Worm (Caenorhabditis elegans): Measurements from ENCODE around the gene kqt-2.

The kqt-2 gene

ce11 chrX:8238639-8239055 lies 7.5 kb downstream of the kqt-2 start (continued):
- peak; percentile 22; the same call in 1 of the 2 replicates for TF ChIP-seq ceh-88 (GFP tag; IDR thresholded peaks at IDR 0.05)

ce11 chrX:8236515-8236914 lies 9.7 kb downstream of the kqt-2 start:
- no peak for TF ChIP-seq snpc-4 (tag; optimal IDR thresholded peaks at IDR 0.05)
- no peak for TF ChIP-seq efl-3 (GFP tag; optimal IDR thresholded peaks at IDR 0.05)
- TF ChIP-seq nhr-28 (tag; optimal IDR thresholded peaks at IDR 0.05): no peak
- TF ChIP-seq pag-3 (tag; optimal IDR thresholded peaks at IDR 0.05; ENCODE audit: borderline replicate concordance, insufficient read depth): no peak
- TF ChIP-seq elt-3 (tag; optimal IDR thresholded peaks at IDR 0.05): peak in 1 of 6 experiments; percentile 25
- TF ChIP-seq nhr-12 (tag; optimal IDR thresholded peaks at IDR 0.05): no peak
- TF ChIP-seq lin-35 (GFP tag; optimal IDR thresholded peaks at IDR 0.05): peak in 1 of 2 experiments; percentile 43
- TF ChIP-seq nhr-77 (tag; optimal IDR thresholded peaks at IDR 0.05): no peak
- no peak for TF ChIP-seq C16A3.4 (tag; optimal IDR thresholded peaks at IDR 0.05)
- no peak for TF ChIP-seq nhr-11 (tag; optimal IDR thresholded peaks at IDR 0.05)
- no peak for TF ChIP-seq fkh-10 (GFP tag; optimal IDR thresholded peaks at IDR 0.05)
- TF ChIP-seq nhr-237 (tag; optimal IDR thresholded peaks at IDR 0.05): no peak
- TF ChIP-seq nhr-76 (tag; optimal IDR thresholded peaks at IDR 0.05): no peak
- no peak for TF ChIP-seq efl-1 (optimal IDR thresholded peaks at IDR 0.05)
- TF ChIP-seq efl-1 (GFP tag; optimal IDR thresholded peaks at IDR 0.05 in 1 of 2): no peak
- TF ChIP-seq lsy-2 (tag; optimal IDR thresholded peaks at IDR 0.05): no peak
- no peak for TF ChIP-seq tbx-2 (tag; optimal IDR thresholded peaks at IDR 0.05)
- no peak for TF ChIP-seq sup-37 (GFP tag; optimal IDR thresholded peaks at IDR 0.05)
- no peak for TF ChIP-seq skn-1 (tag; optimal IDR thresholded peaks at IDR 0.05)

ce11 chrX:8235994-8236393 lies 10.2 kb downstream of the kqt-2 start, which contains the start of gene M60.4:
Gene M60.4 (minus strand): TSS chrX:8236314.
- TF ChIP-seq egl-27 (tag; optimal IDR thresholded peaks at IDR 0.05): no peak
- no peak for TF ChIP-seq zag-1 (tag; optimal IDR thresholded peaks at IDR 0.05)
- TF ChIP-seq lin-39 (tag; optimal IDR thresholded peaks at IDR 0.05): no peak
- TF ChIP-seq aha-1 (tag; optimal IDR thresholded peaks at IDR 0.05): no peak
- TF ChIP-seq hpl-2 (GFP tag; optimal IDR thresholded peaks at IDR 0.05): no peak
- TF ChIP-seq F16B12.6 (tag; optimal IDR thresholded peaks at IDR 0.05): no peak
- peak in 2 of 3 experiments; percentile 34 to 59 for TF ChIP-seq ceh-82 (tag; optimal IDR thresholded peaks at IDR 0.05)
- no peak for TF ChIP-seq pqm-1 (tag; optimal IDR thresholded peaks at IDR 0.05)
- TF ChIP-seq C16A3.4 (tag; optimal IDR thresholded peaks at IDR 0.05): peak; percentile 42
- TF ChIP-seq ets-5 (GFP tag; IDR thresholded peaks at IDR 0.05): no peak
- peak; percentile 89 for TF ChIP-seq grh-1 (GFP tag; IDR thresholded peaks at IDR 0.05)
- peak; percentile 89 for TF ChIP-seq vab-15 (tag; optimal IDR thresholded peaks at IDR 0.05)
- no peak for TF ChIP-seq unc-86 (tag; optimal IDR thresholded peaks at IDR 0.05)
- peak in 1 of 2 experiments; percentile 95 for TF ChIP-seq mdl-1 (tag; optimal IDR thresholded peaks at IDR 0.05)
- no peak for TF ChIP-seq Y116A8C.19 (tag; optimal IDR thresholded peaks at IDR 0.05; ENCODE audit: borderline replicate concordance)
- TF ChIP-seq fkh-10 (GFP tag; optimal IDR thresholded peaks at IDR 0.05): no peak
- peak; percentile 57 for TF ChIP-seq dsc-1 (tag; optimal IDR thresholded peaks at IDR 0.05)
- peak; percentile 90 for TF ChIP-seq snu-23 (GFP tag; optimal IDR thresholded peaks at IDR 0.05)
- TF ChIP-seq elt-3 (tag; optimal IDR thresholded peaks at IDR 0.05): peak in 4 of 6 experiments; percentile 71 to 84 (median 77)
- no peak for TF ChIP-seq hlh-17 (GFP tag; optimal IDR thresholded peaks at IDR 0.05; ENCODE audit: borderline replicate concordance)
- TF ChIP-seq nhr-19 (GFP tag; conservative IDR thresholded peaks at IDR 0.05): peak; percentile 74
- TF ChIP-seq ceh-63 (GFP tag; optimal IDR thresholded peaks at IDR 0.05): no peak
- peak; percentile 92 for TF ChIP-seq nhr-20 (tag; optimal IDR thresholded peaks at IDR 0.05)
- TF ChIP-seq ama-1 (optimal IDR thresholded peaks at IDR 0.05): no peak
- TF ChIP-seq jun-1 (tag; optimal IDR thresholded peaks at IDR 0.05): no peak
- TF ChIP-seq nhr-71 (tag; optimal IDR thresholded peaks at IDR 0.05): peak; percentile 94
- no peak for TF ChIP-seq C04F5.9 (tag; optimal IDR thresholded peaks at IDR 0.05)
- TF ChIP-seq unc-98 (GFP tag; IDR thresholded peaks at IDR 0.05): no peak
- no peak for TF ChIP-seq nhr-12 (tag; optimal IDR thresholded peaks at IDR 0.05)
- no peak for TF ChIP-seq lin-15B (tag; optimal IDR thresholded peaks at IDR 0.05)
- TF ChIP-seq nhr-84 (tag; optimal IDR thresholded peaks at IDR 0.05): no peak
- peak; percentile 13 to 38 for TF ChIP-seq efl-1 (optimal IDR thresholded peaks at IDR 0.05)
- peak in 1 of 2 experiments; percentile 51 for TF ChIP-seq efl-1 (GFP tag; optimal IDR thresholded peaks at IDR 0.05 in 1 of 2)
- TF ChIP-seq dpl-1 (GFP tag; optimal IDR thresholded peaks at IDR 0.05): peak; percentile 19 to 34 (median 27)
- TF ChIP-seq ces-1 (GFP tag; optimal IDR thresholded peaks at IDR 0.05): no peak
- no peak for TF ChIP-seq tlp-1 (tag; optimal IDR thresholded peaks at IDR 0.05)
- TF ChIP-seq lin-35 (GFP tag; optimal IDR thresholded peaks at IDR 0.05): peak; percentile 47 to 78
- TF ChIP-seq tbx-2 (tag; optimal IDR thresholded peaks at IDR 0.05): peak; percentile 53

All from whole organism, L1 larva.